Fruit fly (Drosophila melanogaster) whole organism, larva: ENCODE measurements around the gene Rbp4.

Experiments used
- noc ChIP-seq: fragments of 200-800 bp; sonication (Bioruptor generic); optimal IDR thresholded peaks from 3 replicates; lab custom pipeline; 2019; ENCODE audit warnings: missing biosample characterization, mild to moderate bottlenecking, missing genetic modification characterization, moderate library complexity

Gene Rbp4

DNA sequence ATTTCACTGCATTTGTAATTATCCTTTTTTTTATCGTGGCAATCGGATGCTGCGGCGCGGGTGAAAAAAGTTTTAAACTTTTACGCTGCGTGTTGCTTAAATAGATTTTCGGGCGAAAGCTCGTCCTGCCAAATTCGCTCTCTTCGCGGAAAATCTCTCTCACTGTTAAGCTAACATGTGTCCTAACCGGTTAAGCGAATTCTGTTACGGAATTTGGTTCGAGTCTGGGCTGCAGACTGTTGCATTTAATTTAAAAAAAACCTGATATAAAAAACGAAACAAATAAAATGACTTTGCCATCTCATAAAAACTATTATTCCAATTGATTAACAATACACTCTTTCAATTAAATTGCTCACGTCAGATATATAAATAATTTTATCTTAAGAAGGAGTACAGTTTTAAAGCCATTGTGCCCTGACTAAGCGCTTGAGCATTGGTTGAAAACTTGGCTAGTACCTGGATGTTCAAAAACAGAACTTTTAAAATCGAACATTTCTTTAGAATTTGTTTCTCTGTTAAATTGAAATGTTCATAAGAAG lies 18.4 kb upstream of the Rbp4 start, which contains the start of gene Task6:
TSS of gene Task6 (minus strand) at position 51 of the 542 bp plus-strand sequence.
- no peak for TF ChIP-seq noc (tag; lab: Kevin White, UChicago)

DNA sequence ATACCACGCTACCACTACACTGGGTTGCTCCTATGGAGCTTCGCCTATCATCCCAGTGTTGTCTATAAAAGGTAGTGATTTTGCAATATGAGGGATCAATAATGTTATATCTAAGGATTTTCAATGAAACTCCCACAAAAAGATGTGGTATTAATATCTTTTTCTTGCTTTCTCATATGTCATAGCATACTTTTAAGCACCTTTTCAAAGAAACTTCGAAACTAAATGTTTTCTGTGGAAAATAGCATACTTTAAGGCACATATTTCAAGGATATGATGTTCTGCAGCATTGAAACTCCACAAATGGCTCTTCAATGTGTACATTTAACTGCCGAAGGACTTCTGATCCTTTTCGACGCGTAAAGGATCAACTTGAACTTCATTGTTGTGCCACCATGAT lies 16.7 kb upstream of the Rbp4 start:
- TF ChIP-seq noc (tag; lab: Kevin White, UChicago): no peak

DNA sequence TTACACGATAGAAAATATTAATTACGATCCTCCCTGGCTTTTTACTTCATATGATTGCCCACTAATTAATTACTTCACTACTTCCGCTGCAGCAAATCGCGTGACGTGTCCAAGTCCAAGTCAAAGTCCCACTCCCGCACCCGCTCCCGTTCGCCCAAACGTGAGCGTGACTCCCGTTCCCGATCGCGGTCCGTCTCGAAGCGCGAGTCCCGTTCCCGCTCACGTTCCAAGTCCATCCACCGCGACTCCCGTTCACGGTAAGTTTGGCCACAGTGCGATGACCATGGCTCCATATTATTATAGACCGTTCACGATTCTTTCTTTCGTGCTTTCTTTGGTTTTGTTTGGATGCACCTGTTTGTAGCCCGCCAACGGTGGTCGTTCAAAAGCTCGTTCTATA lies 9.8 kb upstream of the Rbp4 start:
- no peak for TF ChIP-seq noc (tag; lab: Kevin White, UChicago)

DNA sequence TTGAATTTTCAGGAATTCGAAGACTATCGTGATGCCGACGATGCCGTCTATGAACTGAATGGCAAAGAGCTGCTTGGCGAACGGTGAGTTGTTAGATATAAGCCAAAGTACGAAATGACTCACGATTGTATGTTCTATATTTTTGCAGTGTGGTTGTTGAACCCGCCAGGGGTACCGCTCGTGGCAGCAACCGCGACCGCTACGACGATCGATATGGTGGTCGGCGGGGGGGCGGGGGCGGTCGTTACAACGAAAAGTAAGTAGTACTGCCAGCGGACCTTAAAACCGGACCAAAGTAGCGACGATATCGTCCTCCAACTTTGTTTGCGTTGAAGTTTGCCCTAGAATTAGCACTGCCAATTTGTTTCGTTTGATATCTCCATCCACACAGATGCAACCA lies 6.0 kb upstream of the Rbp4 start:
- TF ChIP-seq noc (tag; lab: Kevin White, UChicago): no peak

DNA sequence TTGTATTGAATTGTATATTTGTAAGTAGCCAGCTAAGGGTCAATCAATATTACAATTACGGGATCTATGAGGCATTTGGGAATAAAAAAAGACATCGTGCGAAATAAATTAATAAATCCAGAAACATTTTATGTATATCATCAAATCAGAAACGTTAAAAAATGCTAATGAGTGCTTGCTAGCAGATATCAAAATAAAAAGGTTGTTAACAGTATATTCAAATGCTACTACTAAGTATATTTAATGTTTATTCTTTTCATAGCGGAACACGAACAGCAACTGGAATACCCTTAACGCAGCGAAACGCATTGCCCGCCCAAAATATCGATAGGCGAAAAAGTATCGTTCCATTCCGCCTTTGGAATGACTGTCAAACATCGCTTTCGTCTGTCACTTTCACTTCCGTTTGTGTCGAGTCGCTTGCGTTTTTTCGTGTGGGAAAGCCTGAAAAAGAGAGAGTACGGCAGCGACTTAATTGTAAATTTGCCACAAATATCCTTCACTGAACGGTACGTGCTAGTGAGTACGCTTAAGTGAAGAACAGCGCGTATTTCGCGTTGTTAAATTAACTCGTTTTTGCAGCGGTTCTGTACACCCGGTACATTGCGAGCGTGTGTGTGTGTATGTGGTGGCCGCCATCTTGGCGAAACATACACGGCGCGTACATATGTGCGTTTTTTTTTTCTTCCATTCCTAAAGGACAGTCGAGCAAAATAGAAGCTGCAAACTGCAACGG lies 4.9 kb upstream of the Rbp4 start, which contains the start of gene B52:
TSS of gene B52 (plus strand) at position 388 of the 736 bp plus-strand sequence.
- TF ChIP-seq noc (tag; lab: Kevin White, UChicago): peak; percentile 71

DNA sequence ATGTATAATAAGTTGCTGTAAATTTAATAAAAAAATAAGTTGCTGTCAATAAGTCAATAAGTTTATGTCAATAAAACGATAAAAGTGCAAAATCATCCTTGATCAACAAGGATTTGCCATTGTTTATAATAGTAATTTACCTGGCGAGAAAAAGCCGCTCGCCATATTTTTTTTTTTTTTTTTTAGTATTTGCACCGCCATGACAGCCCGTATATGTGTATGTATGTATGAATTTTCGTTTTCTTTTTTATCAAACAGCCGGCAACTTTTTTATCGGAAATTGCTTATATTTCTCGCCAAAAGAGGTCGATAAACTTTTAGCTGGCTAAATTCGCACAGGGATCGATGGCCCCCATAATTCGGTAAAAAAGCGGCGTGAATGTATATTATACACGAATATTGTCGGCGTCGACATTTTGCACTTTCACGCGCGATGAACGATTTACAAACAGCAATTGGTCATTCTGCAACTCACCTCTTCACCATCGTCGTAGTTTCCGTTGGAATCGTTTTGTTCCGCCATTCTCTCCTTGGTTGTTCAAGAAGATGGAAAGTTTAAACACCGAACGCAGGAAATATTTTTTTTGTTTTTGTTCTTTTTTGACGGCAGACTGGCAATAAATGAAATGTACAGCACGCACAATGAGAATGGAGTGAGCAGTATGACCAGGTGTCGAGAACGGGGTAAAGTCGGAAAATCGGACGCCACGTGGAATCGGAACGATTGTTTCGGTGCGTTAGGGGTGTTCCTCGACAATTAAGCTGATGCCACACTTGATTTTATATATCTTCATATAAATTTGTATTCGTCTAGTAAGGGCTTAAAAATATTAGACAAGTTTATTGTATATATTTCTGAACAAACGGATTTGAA lies 3.9 kb upstream of the Rbp4 start, which contains the start of gene Hrb87F:
TSS of gene Hrb87F (minus strand) at position 667 of the 874 bp plus-strand sequence.
- no peak for TF ChIP-seq noc (tag; lab: Kevin White, UChicago)

DNA sequence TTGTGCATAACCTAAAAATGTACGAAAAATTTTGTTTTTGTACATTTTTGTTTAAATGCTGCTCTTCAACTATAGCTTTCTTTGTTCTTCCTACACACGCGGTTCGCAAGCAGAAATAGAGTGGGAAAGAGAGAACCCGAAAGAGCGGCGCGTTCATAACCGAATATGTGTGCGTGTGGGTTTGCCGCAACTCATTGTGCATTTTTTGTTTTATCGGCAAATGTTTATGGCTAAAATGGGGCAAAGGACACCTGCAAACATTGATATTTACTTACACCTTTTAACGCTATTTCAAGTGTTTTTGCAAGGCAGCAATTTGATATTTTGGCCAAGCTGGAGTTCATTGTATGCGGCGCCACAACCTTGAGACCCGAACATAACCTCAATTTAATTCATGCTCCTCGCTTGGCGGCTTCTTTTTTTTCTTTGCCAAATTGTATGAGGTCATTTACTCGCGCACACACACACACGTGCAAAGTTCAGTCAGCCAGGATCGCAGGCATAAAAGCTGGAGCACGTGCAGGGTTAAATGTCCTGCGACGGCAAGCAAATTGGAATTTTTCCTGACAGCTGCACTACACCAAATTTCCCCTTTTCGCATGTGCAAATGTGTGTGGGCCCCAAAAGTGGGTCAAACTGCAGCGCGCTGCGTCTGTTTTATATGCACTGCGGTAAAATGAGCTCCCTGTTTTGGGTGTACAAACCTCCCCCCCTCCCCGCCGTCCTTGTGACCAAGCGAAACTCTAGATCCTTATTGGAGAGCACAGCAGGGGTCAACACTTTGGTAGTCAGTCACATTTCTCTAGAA lies 8.3 kb downstream of the Rbp4 start:
- no peak for TF ChIP-seq noc (tag; lab: Kevin White, UChicago)

DNA sequence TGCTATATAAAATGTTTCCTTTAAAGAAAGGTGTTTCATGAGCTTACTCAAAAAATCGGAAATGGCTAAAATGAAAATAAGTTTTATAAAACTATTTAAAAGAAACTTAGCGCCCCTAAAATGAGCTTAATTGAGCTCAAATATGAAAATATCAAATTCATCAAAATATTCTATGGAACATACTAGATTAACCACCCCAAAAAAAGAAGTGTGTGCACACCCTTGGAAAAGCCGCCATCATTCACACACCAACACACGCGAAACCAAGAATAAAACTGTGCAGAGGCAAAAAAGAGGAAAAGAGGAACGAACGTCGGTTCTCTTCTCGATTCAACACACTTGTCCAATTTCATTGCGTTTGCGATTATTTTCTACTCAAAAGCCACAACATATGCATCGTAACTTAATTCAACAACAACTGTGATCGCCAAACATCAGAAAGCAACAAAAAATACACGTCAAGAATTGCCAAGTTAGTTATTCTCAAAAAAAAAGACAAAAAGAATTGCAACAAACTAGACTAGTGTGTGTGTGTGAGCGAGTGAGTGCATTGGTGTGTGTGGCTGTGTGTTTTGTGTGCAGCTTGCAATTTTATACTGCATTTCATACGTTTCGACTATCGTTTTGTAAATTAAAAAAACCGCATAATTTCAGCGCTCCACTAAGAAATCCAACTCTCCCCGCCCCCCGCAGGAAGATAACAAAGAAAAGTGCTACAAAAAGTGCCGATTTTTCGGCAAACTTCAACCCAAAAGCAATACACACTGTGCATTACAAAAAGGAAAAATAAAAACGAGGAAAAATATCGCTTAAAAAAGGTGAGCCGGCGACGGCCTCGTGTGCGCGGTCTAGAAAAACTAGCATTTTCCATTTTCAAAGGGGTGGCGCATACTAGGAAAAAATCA lies 9.2 kb downstream of the Rbp4 start, which contains the start of gene rin:
TSS of gene rin (plus strand) at position 276 of the 905 bp plus-strand sequence.
- no peak for TF ChIP-seq noc (tag; lab: Kevin White, UChicago)

DNA sequence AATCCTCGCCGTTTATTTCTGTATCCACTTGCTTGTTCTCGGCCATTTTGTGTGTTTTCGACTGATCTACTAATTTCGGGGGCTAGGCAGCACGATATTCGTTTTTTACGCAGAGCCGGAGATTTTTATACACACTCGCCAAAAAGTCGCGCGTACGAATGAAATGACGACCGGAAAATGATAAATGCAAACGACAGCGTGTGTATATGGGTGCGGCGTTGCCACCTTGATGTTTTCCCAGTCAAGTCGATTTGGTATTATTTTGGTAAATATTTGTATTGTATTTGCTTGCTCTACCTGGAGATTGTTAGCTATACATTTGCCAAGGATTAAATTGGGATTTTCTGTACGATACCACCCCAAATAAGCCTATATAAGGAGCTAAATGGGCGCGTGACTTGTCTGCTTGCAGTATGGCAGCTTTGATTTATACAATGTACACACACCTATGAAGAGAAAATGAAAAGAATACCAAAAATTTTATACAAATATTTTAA lies 10.3 kb downstream of the Rbp4 start, which contains the start of gene sqd:
TSS of gene sqd (minus strand) at position 431 of the 497 bp plus-strand sequence.
- TF ChIP-seq noc (tag; lab: Kevin White, UChicago): no peak

DNA sequence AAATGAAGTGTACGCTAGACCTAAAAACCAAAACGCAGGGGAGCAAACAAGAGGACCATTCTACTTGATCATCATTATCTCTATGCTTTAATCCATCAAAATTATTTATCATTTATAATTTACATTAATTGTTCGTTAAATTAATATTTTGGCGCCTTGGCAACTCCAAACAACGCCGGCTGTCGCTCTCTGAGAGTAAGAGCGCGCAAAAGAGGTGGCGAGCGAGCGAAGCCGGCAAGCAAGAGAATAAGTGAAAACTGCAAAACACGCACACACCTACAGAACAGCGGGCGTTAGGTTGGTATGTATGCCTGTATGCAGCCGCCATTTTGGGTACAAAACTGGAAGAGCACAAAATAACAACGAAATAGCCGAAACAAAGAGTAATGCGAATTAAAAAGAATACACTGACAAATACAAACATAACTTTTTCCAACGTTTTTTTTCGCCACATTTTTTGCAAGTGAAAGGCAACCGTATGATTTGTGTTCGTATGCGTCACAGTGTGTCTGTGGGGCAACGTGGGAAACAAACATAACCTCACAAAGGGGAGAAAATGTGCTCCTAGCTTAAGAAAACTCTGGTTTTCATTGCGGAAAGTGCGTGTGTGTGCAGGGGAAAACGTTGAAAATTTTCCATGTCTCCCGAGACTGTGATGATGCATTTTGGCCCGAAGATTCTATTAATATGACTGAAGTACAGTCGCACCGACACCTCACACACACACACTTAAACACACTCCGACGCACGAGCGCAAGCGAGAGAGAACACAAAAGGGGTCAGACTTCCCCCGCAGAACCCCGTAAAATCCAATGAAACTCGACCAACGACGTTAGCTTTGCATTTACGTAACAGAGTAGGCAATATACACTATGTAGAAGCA lies 11.2 kb downstream of the Rbp4 start:
- no peak for TF ChIP-seq noc (tag; lab: Kevin White, UChicago)

DNA sequence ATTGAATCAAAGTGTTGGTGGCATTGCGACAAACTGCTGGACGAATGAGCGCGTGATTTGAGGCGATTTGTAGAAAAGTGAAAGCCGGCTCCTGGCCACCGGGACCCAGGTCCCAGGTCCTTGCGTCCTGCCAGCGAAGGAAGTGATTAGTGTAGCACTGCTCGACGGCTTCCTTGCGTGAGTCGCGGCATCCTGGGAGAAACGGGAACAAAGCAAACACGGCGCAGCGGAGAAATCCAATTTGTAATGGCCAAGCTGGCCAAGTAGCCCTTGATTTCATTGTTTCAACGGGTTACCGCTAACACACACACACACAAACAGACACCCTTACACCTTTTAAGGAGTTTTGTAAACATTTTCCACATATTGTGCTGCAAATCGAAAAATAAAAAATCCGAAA lies 24.6 kb downstream of the Rbp4 start, which contains the start of gene CG10841:
TSS of gene CG10841 (plus strand) at position 301 of the 400 bp plus-strand sequence.
- TF ChIP-seq noc (tag; lab: Kevin White, UChicago): no peak

DNA sequence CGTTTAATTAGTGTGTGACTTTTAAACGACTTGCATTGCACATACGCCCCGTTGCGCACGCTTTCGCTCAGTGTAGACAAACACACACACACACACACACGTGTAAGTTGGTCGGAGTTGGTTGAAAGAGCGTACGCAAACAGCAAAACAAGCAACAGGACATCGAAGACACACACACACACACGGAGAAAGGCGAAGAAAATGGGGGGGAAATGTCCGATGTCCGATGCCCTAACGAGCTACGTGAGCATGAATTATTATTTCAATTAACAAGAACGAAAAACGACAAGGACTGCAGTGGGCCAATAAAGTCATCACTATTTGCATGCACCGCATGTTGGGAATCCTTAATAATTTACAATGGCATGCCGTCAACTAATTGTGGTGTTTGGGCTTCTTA lies 39.0 kb downstream of the Rbp4 start:
- TF ChIP-seq noc (tag; lab: Kevin White, UChicago): no peak

DNA sequence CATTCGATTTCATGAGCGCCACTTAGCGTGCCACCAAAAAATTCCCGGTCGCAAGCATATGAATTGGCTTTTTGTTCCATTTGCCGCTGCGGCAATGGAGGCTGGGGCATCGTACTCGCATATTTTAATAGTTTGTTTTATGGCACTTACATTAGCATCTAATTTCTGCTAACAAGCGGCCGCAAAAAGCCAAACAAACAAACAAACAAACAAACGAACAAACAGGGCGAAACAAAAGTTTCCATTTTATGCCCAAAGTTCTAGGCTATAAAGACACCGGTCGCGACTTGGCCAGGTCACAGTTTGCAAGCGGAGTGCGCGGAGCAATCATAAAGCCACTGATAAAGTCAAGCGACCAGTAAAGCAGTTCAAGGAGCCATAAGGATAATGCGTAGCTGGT lies 40.6 kb downstream of the Rbp4 start, which contains the start of gene CG9269:
TSS of gene CG9269 (plus strand) at position 301 of the 400 bp plus-strand sequence.
- TF ChIP-seq noc (tag; lab: Kevin White, UChicago): no peak
